Worm (Caenorhabditis elegans) whole organism, L1 larva: ENCODE measurements around the gene B0035.21.

Experiments used
- C04F5.9 ChIP-seq: sonication (generic microtip); optimal IDR thresholded peaks from 2 replicates; lab custom pipeline; 2016; ENCODE audit warnings: missing genetic modification characterization, missing compliant biosample characterization
- C16A3.4 ChIP-seq: fragments of 150-350 bp; optimal IDR thresholded peaks from 2 replicates; lab custom pipeline; 2014; ENCODE audit warnings: missing biosample characterization, missing genetic modification characterization
- C34B4.2 ChIP-seq: sonication (generic microtip); optimal IDR thresholded peaks from 2 replicates; lab custom pipeline; 2017; ENCODE audit warnings: mild to moderate bottlenecking, missing genetic modification characterization, missing compliant biosample characterization
- F16B12.6 ChIP-seq: fragments of 150-350 bp; optimal IDR thresholded peaks from 2 replicates; lab custom pipeline; 2014; ENCODE audit warnings: missing biosample characterization, missing genetic modification characterization
- aha-1 ChIP-seq: fragments of 150-350 bp; optimal IDR thresholded peaks from 2 replicates; lab custom pipeline; 2014; ENCODE audit warnings: missing biosample characterization, missing genetic modification characterization
- ces-1 ChIP-seq: fragments of 150-350 bp; optimal IDR thresholded peaks from 2 replicates; lab custom pipeline; 2014; ENCODE audit warnings: missing biosample characterization, missing genetic modification reagents, missing genetic modification characterization
- dpl-1 ChIP-seq, 3 experiments: fragments of 150-350 bp in 2 of 3; sonication (generic microtip) in 1 of 3; optimal IDR thresholded peaks; 2 replicates each; lab custom pipeline; 2014 to 2017; ENCODE audit warnings: missing biosample characterization in 3 of 3, missing genetic modification characterization in 3 of 3, missing genetic modification reagents in 3 of 3
- dsc-1 ChIP-seq: sonication (generic microtip); optimal IDR thresholded peaks from 2 replicates; lab custom pipeline; 2016; ENCODE audit warnings: mild to moderate bottlenecking, missing genetic modification characterization, missing compliant biosample characterization
- efl-1 ChIP-seq, 4 experiments: fragments of 150-350 bp; optimal IDR thresholded peaks in 3 of 4; peaks in 1 of 4; 1 replicate in 1 of 4; 2 replicates in 3 of 4; lab custom pipeline; 2014; ENCODE audit warnings: missing biosample characterization in 2 of 4, missing genetic modification characterization in 2 of 4, missing genetic modification reagents in 2 of 4
- elt-3 ChIP-seq, 6 experiments: fragments of 150-350 bp in 1 of 6; sonication (generic microtip); optimal IDR thresholded peaks; 2 replicates each; lab custom pipeline; 2017 to 2018; ENCODE audit warnings: missing biosample characterization in 6 of 6, missing genetic modification characterization in 6 of 6, inconsistent platforms in 1 of 6
- ets-5 ChIP-seq: fragments of 200-800 bp; sonication (Bioruptor generic); IDR thresholded peaks from 2 replicates; pipeline ENCODE4 v1.3.6; 2022; ENCODE audit warnings: missing genetic modification characterization, missing compliant biosample characterization
- fkh-10 ChIP-seq: sonication (generic microtip); optimal IDR thresholded peaks from 2 replicates; lab custom pipeline; 2017; ENCODE audit warnings: missing biosample characterization, missing genetic modification reagents, missing genetic modification characterization
- fkh-4 ChIP-seq: sonication (generic microtip); optimal IDR thresholded peaks from 2 replicates; lab custom pipeline; 2016; ENCODE audit warnings: missing compliant biosample characterization, missing genetic modification characterization, borderline replicate concordance
- fos-1 ChIP-seq: fragments of 150-350 bp; optimal IDR thresholded peaks from 2 replicates; lab custom pipeline; 2014; ENCODE audit warnings: missing biosample characterization, missing genetic modification characterization
- hlh-17 ChIP-seq: fragments of 200-800 bp; sonication (Bioruptor generic); optimal IDR thresholded peaks from 2 replicates; lab custom pipeline; 2018; ENCODE audit warnings: missing genetic modification characterization, mild to moderate bottlenecking, missing compliant biosample characterization, moderate library complexity, borderline replicate concordance
- hlh-4 ChIP-seq: sonication (generic microtip); optimal IDR thresholded peaks from 2 replicates; lab custom pipeline; 2016; ENCODE audit warnings: mild to moderate bottlenecking, missing genetic modification characterization, missing compliant biosample characterization
- irx-1 ChIP-seq: sonication (generic microtip); optimal IDR thresholded peaks from 2 replicates; lab custom pipeline; 2016; ENCODE audit warnings: missing genetic modification characterization, missing compliant biosample characterization
- jun-1 ChIP-seq: fragments of 150-350 bp; optimal IDR thresholded peaks from 2 replicates; lab custom pipeline; 2014; ENCODE audit warnings: missing biosample characterization, missing genetic modification reagents, missing genetic modification characterization
- lin-13 ChIP-seq: fragments of 150-350 bp; optimal IDR thresholded peaks from 2 replicates; lab custom pipeline; 2014; ENCODE audit warnings: missing biosample characterization, missing genetic modification reagents, missing genetic modification characterization
- lin-14 ChIP-seq: fragments of 200-800 bp; sonication (Bioruptor generic); optimal IDR thresholded peaks from 2 replicates; lab custom pipeline; 2018; ENCODE audit warnings: mild to moderate bottlenecking, missing genetic modification characterization, moderate library complexity, missing compliant biosample characterization
- lir-3 ChIP-seq: sonication (generic microtip); optimal IDR thresholded peaks from 2 replicates; lab custom pipeline; 2016; ENCODE audit warnings: mild to moderate bottlenecking, missing genetic modification characterization, moderate library complexity, missing compliant biosample characterization; ENCODE audit not compliant: poor library complexity
- lsy-2 ChIP-seq, 2 experiments: fragments of 150-350 bp; optimal IDR thresholded peaks; 2 replicates each; lab custom pipeline; 2014; ENCODE audit warnings: missing biosample characterization in 2 of 2, missing genetic modification characterization in 2 of 2
- mab-9 ChIP-seq: fragments of 200-800 bp; sonication (Bioruptor generic); IDR thresholded peaks from 2 replicates; pipeline ENCODE4 v1.3.6; 2022; ENCODE audit warnings: missing genetic modification reagents, missing genetic modification characterization, missing compliant biosample characterization
- mdl-1 ChIP-seq, 2 experiments: fragments of 150-350 bp; optimal IDR thresholded peaks; 2 replicates each; lab custom pipeline; 2014 to 2017; ENCODE audit warnings: missing biosample characterization in 2 of 2, missing genetic modification characterization in 2 of 2, inconsistent platforms in 1 of 2
- nhr-237 ChIP-seq: fragments of 150-350 bp; optimal IDR thresholded peaks from 2 replicates; lab custom pipeline; 2014; ENCODE audit warnings: missing biosample characterization, missing genetic modification characterization
- nhr-47 ChIP-seq: sonication (generic microtip); optimal IDR thresholded peaks from 2 replicates; lab custom pipeline; 2016; ENCODE audit warnings: mild to moderate bottlenecking, missing genetic modification characterization, moderate library complexity, missing compliant biosample characterization
- nhr-71 ChIP-seq: sonication (generic microtip); optimal IDR thresholded peaks from 2 replicates; lab custom pipeline; 2016; ENCODE audit warnings: mild to moderate bottlenecking, missing genetic modification characterization, moderate library complexity, missing compliant biosample characterization
- nhr-76 ChIP-seq: sonication (generic microtip); optimal IDR thresholded peaks from 2 replicates; lab custom pipeline; 2017; ENCODE audit warnings: missing biosample characterization, missing genetic modification characterization
- pax-3 ChIP-seq: fragments of 200-800 bp; sonication (Bioruptor generic); optimal IDR thresholded peaks from 2 replicates; lab custom pipeline; 2018; ENCODE audit warnings: mild to moderate bottlenecking, missing genetic modification characterization, moderate library complexity, missing compliant biosample characterization
- pqm-1 ChIP-seq: sonication (generic microtip); optimal IDR thresholded peaks from 3 replicates; lab custom pipeline; 2017; ENCODE audit warnings: missing biosample characterization, missing genetic modification characterization
- sox-4 ChIP-seq: sonication (generic microtip); optimal IDR thresholded peaks from 2 replicates; lab custom pipeline; 2016; ENCODE audit warnings: missing genetic modification characterization, missing compliant biosample characterization
- tbx-2 ChIP-seq: sonication (generic microtip); optimal IDR thresholded peaks from 2 replicates; lab custom pipeline; 2016; ENCODE audit warnings: missing genetic modification characterization, missing compliant biosample characterization
- tlp-1 ChIP-seq: fragments of 150-350 bp; optimal IDR thresholded peaks from 2 replicates; lab custom pipeline; 2014; ENCODE audit warnings: missing biosample characterization, missing genetic modification characterization
- unc-30 ChIP-seq: sonication (generic microtip); optimal IDR thresholded peaks from 2 replicates; lab custom pipeline; 2017; ENCODE audit warnings: missing biosample characterization, missing genetic modification characterization
- unc-98 ChIP-seq: fragments of 200-800 bp; sonication (Bioruptor generic); IDR thresholded peaks from 2 replicates; pipeline ENCODE4 v1.3.6; 2022; ENCODE audit warnings: missing genetic modification characterization, missing compliant biosample characterization
- xbp-1 ChIP-seq: sonication (generic microtip); optimal IDR thresholded peaks from 2 replicates; lab custom pipeline; 2016; ENCODE audit warnings: missing genetic modification characterization, missing compliant biosample characterization
- zip-4 ChIP-seq: fragments of 200-800 bp; sonication (Bioruptor generic); optimal IDR thresholded peaks from 2 replicates; lab custom pipeline; 2018; ENCODE audit warnings: mild to moderate bottlenecking, missing genetic modification characterization, moderate library complexity, missing compliant biosample characterization

Gene B0035.21

ce11 chrIV:11317119-11317518 is 9.9 kb upstream of the B0035.21 start, which contains the start of gene gspd-1:
TSS of gene gspd-1 (plus strand) at chrIV:11317419.
- TF ChIP-seq efl-1 (optimal IDR thresholded peaks at IDR 0.05; lab: Kevin White, UChicago) (no peak), efl-1 (GFP tag; optimal IDR thresholded peaks at IDR 0.05 in 1 of 2; lab: Kevin White, UChicago) (no peak), sox-4 (no peak), tbx-2 (tag; lab: Kevin White, UChicago) (no peak), hlh-4 (tag; lab: Kevin White, UChicago) (no peak), fos-1 (tag; lab: Kevin White, UChicago) (no peak), C16A3.4 (no peak), ets-5 (GFP tag; lab: Robert Waterston, UW) (no peak), nhr-237 (tag; lab: Kevin White, UChicago) (no peak), hlh-17 (no peak), nhr-47 (tag; lab: Kevin White, UChicago) (no peak), mdl-1 (tag; optimal IDR thresholded peaks at IDR 0.05; lab: Kevin White, UChicago) (no peak), tlp-1 (no peak), pax-3 (tag; lab: Kevin White, UChicago) (no peak), lin-14 (GFP tag; lab: Kevin White, UChicago) (no peak)

ce11 chrIV:11319884-11320362 is 7.1 kb upstream of the B0035.21 start, which contains the start of gene B0035.18:
TSS of gene B0035.18 (plus strand) at chrIV:11320312.
- TF ChIP-seq pqm-1 (tag; lab: Kevin White, UChicago) (no peak), lsy-2 (tag; optimal IDR thresholded peaks at IDR 0.05; lab: Kevin White, UChicago) (peak in 1 of 2 experiments; percentile 40)

- TF ChIP-seq xbp-1 (no peak), aha-1 (no peak), jun-1 (no peak), zip-4 (GFP tag; lab: Kevin White, UChicago) (no peak), nhr-71 (tag; lab: Kevin White, UChicago) (no peak), lir-3 (tag; lab: Kevin White, UChicago) (no peak), lin-14 (GFP tag; lab: Kevin White, UChicago) (no peak), elt-3 (tag; optimal IDR thresholded peaks at IDR 0.05; lab: Kevin White, UChicago) (no peak), C04F5.9 (tag; lab: Kevin White, UChicago) (no peak), nhr-76 (tag; lab: Kevin White, UChicago) (no peak), unc-98 (GFP tag; lab: Robert Waterston, UW) (no peak), hlh-17 (no peak), lin-13 (no peak), fkh-10 (no peak), tlp-1 (no peak), F16B12.6 (tag; lab: Kevin White, UChicago) (no peak), C34B4.2 (no peak), fkh-4 (tag; lab: Kevin White, UChicago) (no peak), ces-1 (GFP tag; lab: Kevin White, UChicago) (no peak)
Measured at ce11 chrIV:11320500-11320899, 6.6 kb upstream of the B0035.21 start, which contains the start of gene edg-1. TSS of gene edg-1 (plus strand) at chrIV:11320800.

ce11 chrIV:11323666-11324065 is 3.4 kb upstream of the B0035.21 start:
- TF ChIP-seq dsc-1 (no peak), irx-1 (tag; lab: Kevin White, UChicago) (no peak), jun-1 (no peak), xbp-1 (no peak), unc-30 (tag; lab: Kevin White, UChicago) (no peak), mab-9 (GFP tag; lab: Robert Waterston, UW) (no peak), lin-14 (GFP tag; lab: Kevin White, UChicago) (no peak), ces-1 (GFP tag; lab: Kevin White, UChicago) (no peak), tbx-2 (tag; lab: Kevin White, UChicago) (no peak), dpl-1 (GFP tag; optimal IDR thresholded peaks at IDR 0.05; lab: Kevin White, UChicago) (no peak)
